Fruit fly (Drosophila melanogaster) whole organism, embryonic: ENCODE measurements around the gene CG44405.

ENCODE experiments used
- Atf-2 ChIP-seq: fragments of 200-800 bp; sonication (Bioruptor generic); optimal IDR thresholded peaks from 2 replicates; lab custom pipeline; 2016; ENCODE audit warnings: missing biosample characterization, missing genetic modification characterization
- CG10543 ChIP-seq: fragments of 200-800 bp; sonication (Bioruptor generic); optimal IDR thresholded peaks from 3 replicates; lab custom pipeline; 2017; ENCODE audit warnings: missing biosample characterization, mild to moderate bottlenecking, missing genetic modification characterization, moderate library complexity
- CG10654 ChIP-seq: fragments of 200-800 bp; sonication (Bioruptor generic); optimal IDR thresholded peaks from 2 replicates; lab custom pipeline; 2016; ENCODE audit warnings: missing biosample characterization, missing genetic modification characterization
- CG1233 ChIP-seq: fragments of 200-800 bp; sonication (Bioruptor generic); optimal IDR thresholded peaks from 4 replicates; lab custom pipeline; 2018; ENCODE audit warnings: missing biosample characterization, mild to moderate bottlenecking, missing genetic modification characterization
- CG12769 ChIP-seq: fragments of 200-800 bp; sonication (Bioruptor generic); optimal IDR thresholded peaks from 2 replicates; lab custom pipeline; 2019; ENCODE audit warnings: missing biosample characterization, mild to moderate bottlenecking, missing genetic modification characterization, moderate library complexity
- CG13894 ChIP-seq: fragments of 200-800 bp; sonication (Bioruptor generic); optimal IDR thresholded peaks from 3 replicates; lab custom pipeline; 2018; ENCODE audit warnings: missing biosample characterization, mild to moderate bottlenecking, missing genetic modification characterization, moderate library complexity
- CG14014 ChIP-seq: fragments of 200-800 bp; sonication (Bioruptor generic); IDR thresholded peaks from 2 replicates; pipeline ENCODE4 v1.3.6; 2022; ENCODE audit warnings: missing biosample characterization, missing genetic modification characterization
- CG1529 ChIP-seq: fragments of 200-800 bp; sonication (Bioruptor generic); optimal IDR thresholded peaks from 3 replicates; lab custom pipeline; 2018; ENCODE audit warnings: missing biosample characterization, missing genetic modification characterization
- CG16815 ChIP-seq: fragments of 200-800 bp; sonication (Bioruptor generic); optimal IDR thresholded peaks from 3 replicates; lab custom pipeline; 2017; ENCODE audit warnings: missing biosample characterization, mild to moderate bottlenecking, missing genetic modification characterization
- CG17328 ChIP-seq: fragments of 200-800 bp; sonication (Bioruptor generic); IDR thresholded peaks from 2 replicates; pipeline ENCODE4 v1.3.6; 2022; ENCODE audit warnings: missing biosample characterization, missing genetic modification characterization
- CG1832 ChIP-seq: fragments of 200-800 bp; sonication (Bioruptor generic); optimal IDR thresholded peaks from 2 replicates; lab custom pipeline; 2017; ENCODE audit warnings: missing biosample characterization, mild to moderate bottlenecking, missing genetic modification characterization, inconsistent platforms
- CG18619 ChIP-seq: fragments of 200-800 bp; sonication (Bioruptor generic); optimal IDR thresholded peaks from 3 replicates; lab custom pipeline; 2017; ENCODE audit warnings: missing biosample characterization, mild to moderate bottlenecking, missing genetic modification characterization
- CG2199 ChIP-seq: fragments of 200-800 bp; sonication (Bioruptor generic); IDR thresholded peaks from 3 replicates; pipeline ENCODE4 v1.3.6; 2022; ENCODE audit warnings: missing biosample characterization, missing genetic modification characterization
- CG3838 ChIP-seq: fragments of 200-800 bp; sonication (Bioruptor generic); optimal IDR thresholded peaks from 3 replicates; lab custom pipeline; 2016; ENCODE audit warnings: missing biosample characterization, missing genetic modification characterization
- Eip74EF ChIP-seq, 2 experiments: fragments of 200-800 bp in 1 of 2; fragments of >200 bp in 1 of 2; sonication (Bioruptor generic) in 1 of 2; optimal IDR thresholded peaks; 2 replicates each; lab custom pipeline; 2017 to 2019; ENCODE audit warnings: missing biosample characterization in 2 of 2, missing genetic modification characterization in 2 of 2, mild to moderate bottlenecking in 1 of 2, moderate library complexity in 1 of 2
- Gug ChIP-seq: fragments of 200-800 bp; sonication (Bioruptor generic); IDR thresholded peaks from 4 replicates; pipeline ENCODE4 v1.3.6; 2022; ENCODE audit warnings: missing biosample characterization, missing genetic modification characterization
- HmgZ ChIP-seq: fragments of 200-800 bp; sonication (Bioruptor generic); optimal IDR thresholded peaks from 2 replicates; lab custom pipeline; 2018; ENCODE audit warnings: missing biosample characterization, mild to moderate bottlenecking, missing genetic modification characterization
- Hr39 ChIP-seq: fragments of >200 bp; optimal IDR thresholded peaks from 2 replicates; lab custom pipeline; 2017
- Med ChIP-seq: fragments of 200-800 bp; sonication (Bioruptor generic); peaks from one replicate; lab custom pipeline; 2016; ENCODE audit warnings: missing biosample characterization, missing genetic modification characterization, mild to moderate bottlenecking, inconsistent platforms, moderate library complexity
- NFAT ChIP-seq: fragments of 200-800 bp; sonication (Bioruptor generic); IDR thresholded peaks from 2 replicates; pipeline ENCODE4 v1.3.6; 2022; ENCODE audit warnings: missing biosample characterization, missing genetic modification characterization
- Opbp ChIP-seq: fragments of 200-800 bp; sonication (Bioruptor generic); IDR thresholded peaks from 3 replicates; pipeline ENCODE4 v1.3.6; 2022; ENCODE audit warnings: missing biosample characterization, missing genetic modification characterization; ENCODE audit not compliant: partially characterized antibody
- Ptx1 ChIP-seq: fragments of 200-800 bp; sonication (Bioruptor generic); IDR thresholded peaks from 2 replicates; pipeline ENCODE4 v1.3.6; 2022; ENCODE audit warnings: missing biosample characterization, missing genetic modification characterization
- Rfx ChIP-seq: fragments of 200-800 bp; sonication (Bioruptor generic); IDR thresholded peaks from 2 replicates; pipeline ENCODE4 v1.3.6; 2022; ENCODE audit warnings: missing biosample characterization, missing genetic modification characterization
- abd-A ChIP-seq: fragments of 200-800 bp; sonication (Bioruptor generic); optimal IDR thresholded peaks from 3 replicates; lab custom pipeline; 2019; ENCODE audit warnings: missing biosample characterization, mild to moderate bottlenecking, missing genetic modification characterization, moderate library complexity
- ara ChIP-seq: fragments of 200-800 bp; sonication (Bioruptor generic); IDR thresholded peaks from 2 replicates; pipeline ENCODE4 v1.3.6; 2022; ENCODE audit warnings: missing biosample characterization, missing genetic modification characterization
- chinmo ChIP-seq: fragments of 200-800 bp; sonication (Bioruptor generic); IDR thresholded peaks from 4 replicates; pipeline ENCODE4 v1.3.6; 2022; ENCODE audit warnings: missing biosample characterization, missing genetic modification characterization; ENCODE audit not compliant: partially characterized antibody
- croc ChIP-seq: fragments of 200-800 bp; sonication (Bioruptor generic); conservative IDR thresholded peaks from 3 replicates; pipeline ENCODE4 v1.3.6; 2022; ENCODE audit warnings: missing biosample characterization, missing genetic modification characterization
- crol ChIP-seq: fragments of 200-800 bp; sonication (Bioruptor generic); IDR thresholded peaks from 2 replicates; pipeline ENCODE4 v1.3.6; 2022; ENCODE audit warnings: missing biosample characterization, missing genetic modification characterization
- cwo ChIP-seq: fragments of 200-800 bp; sonication (Bioruptor generic); optimal IDR thresholded peaks from 3 replicates; lab custom pipeline; 2017; ENCODE audit warnings: missing biosample characterization, missing genetic modification characterization, mild to moderate bottlenecking, moderate library complexity, missing genetic modification reagents
- gce ChIP-seq: fragments of 200-800 bp; sonication (Bioruptor generic); IDR thresholded peaks from 3 replicates; pipeline ENCODE4 v1.3.6; 2022; ENCODE audit warnings: missing biosample characterization, missing genetic modification characterization
- grau ChIP-seq: fragments of 200-800 bp; optimal IDR thresholded peaks from 3 replicates; lab custom pipeline; 2019; ENCODE audit warnings: missing biosample characterization, mild to moderate bottlenecking, missing genetic modification characterization, moderate library complexity
- jing ChIP-seq: fragments of 200-800 bp; sonication (Bioruptor generic); optimal IDR thresholded peaks from 2 replicates; lab custom pipeline; 2018; ENCODE audit warnings: missing biosample characterization, mild to moderate bottlenecking, missing genetic modification characterization
- kah ChIP-seq: fragments of 200-800 bp; sonication (Bioruptor generic); optimal IDR thresholded peaks from 2 replicates; lab custom pipeline; 2018; ENCODE audit warnings: missing biosample characterization, mild to moderate bottlenecking, missing genetic modification characterization
- kni ChIP-seq: fragments of 200-800 bp; sonication (Bioruptor generic); optimal IDR thresholded peaks from 3 replicates; lab custom pipeline; 2017; ENCODE audit warnings: mild to moderate bottlenecking, missing biosample characterization, missing genetic modification reagents, missing genetic modification characterization
- nau ChIP-seq: fragments of 200-800 bp; sonication (Bioruptor generic); optimal IDR thresholded peaks from 3 replicates; lab custom pipeline; 2017; ENCODE audit warnings: missing biosample characterization, mild to moderate bottlenecking, missing genetic modification characterization, missing genetic modification reagents
- p53 ChIP-seq: fragments of 200-800 bp; sonication (Bioruptor generic); optimal IDR thresholded peaks from 2 replicates; lab custom pipeline; 2016; ENCODE audit warnings: missing biosample characterization, missing genetic modification characterization
- pros ChIP-seq: fragments of 200-800 bp; sonication (Bioruptor generic); optimal IDR thresholded peaks from 3 replicates; lab custom pipeline; 2019; ENCODE audit warnings: missing biosample characterization, mild to moderate bottlenecking, missing genetic modification characterization, moderate library complexity
- pum ChIP-seq: fragments of 200-800 bp; sonication (Bioruptor generic); optimal IDR thresholded peaks from 2 replicates; lab custom pipeline; 2016; ENCODE audit warnings: missing biosample characterization, missing genetic modification characterization
- sd ChIP-seq: fragments of 200-800 bp; sonication (Bioruptor generic); optimal IDR thresholded peaks from 3 replicates; lab custom pipeline; 2018; ENCODE audit warnings: missing biosample characterization, mild to moderate bottlenecking, missing genetic modification characterization, moderate library complexity
- sr ChIP-seq: fragments of 200-800 bp; sonication (Bioruptor generic); IDR thresholded peaks from 3 replicates; pipeline ENCODE4 v1.3.6; 2022; ENCODE audit warnings: missing biosample characterization, missing genetic modification characterization
- ssp ChIP-seq: fragments of 200-800 bp; sonication (Bioruptor generic); IDR thresholded peaks from 2 replicates; pipeline ENCODE4 v1.3.6; 2022; ENCODE audit warnings: missing biosample characterization, missing genetic modification characterization
- twi ChIP-seq: fragments of 200-800 bp; optimal IDR thresholded peaks from 2 replicates; lab custom pipeline; 2019; ENCODE audit warnings: missing biosample characterization, mild to moderate bottlenecking, missing genetic modification characterization, moderate library complexity

CG44405 gene

DNA sequence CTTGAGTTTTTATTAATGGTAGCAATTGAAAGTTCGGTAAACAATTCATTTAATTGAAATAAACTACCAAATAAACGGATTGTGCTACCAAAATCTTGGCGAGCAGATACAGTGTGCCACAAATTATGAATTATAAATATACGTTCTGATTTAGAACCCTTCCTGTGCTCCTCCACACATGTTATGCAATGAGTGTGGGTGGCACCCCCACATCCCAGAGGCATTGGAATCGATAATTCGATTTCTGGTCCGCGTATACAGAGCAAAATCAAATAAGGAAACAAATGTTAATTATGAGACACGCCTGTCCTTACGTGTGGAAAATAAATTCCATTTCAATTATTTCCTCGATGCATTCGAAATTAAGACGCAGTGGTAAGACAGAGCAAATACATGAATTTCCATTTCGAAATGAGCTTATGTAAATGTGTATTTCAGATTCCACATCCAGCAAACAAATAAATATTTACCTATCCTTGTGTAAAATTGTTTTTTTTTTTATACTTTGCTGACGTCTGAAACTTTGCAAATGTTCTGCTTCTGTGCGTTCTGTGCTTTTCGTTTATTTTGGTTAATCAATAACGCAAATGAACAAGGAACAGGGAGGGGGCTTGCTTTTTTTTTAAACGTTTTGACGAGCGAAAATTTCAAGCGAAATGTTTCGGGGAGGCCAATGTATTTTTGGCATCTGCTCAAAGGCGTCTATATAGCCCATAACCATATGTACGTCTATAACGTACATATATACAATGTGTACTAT is 20.1 kb downstream of the CG44405 start (continued):
- peak; percentile 59 for TF ChIP-seq CG10543 (GFP tag; lab: Kevin White, UChicago)
- TF ChIP-seq cwo (GFP tag; lab: Kevin White, UChicago) = no peak
- no peak for TF ChIP-seq CG1529 (GFP tag; lab: Kevin White, UChicago)
- TF ChIP-seq sr (GFP tag; lab: Robert Waterston, UW) = 0 out of 3 replicates have a peak, but pooled peaks have one; percentile 35
- TF ChIP-seq CG14014 (GFP tag; lab: Robert Waterston, UW) = no peak

DNA sequence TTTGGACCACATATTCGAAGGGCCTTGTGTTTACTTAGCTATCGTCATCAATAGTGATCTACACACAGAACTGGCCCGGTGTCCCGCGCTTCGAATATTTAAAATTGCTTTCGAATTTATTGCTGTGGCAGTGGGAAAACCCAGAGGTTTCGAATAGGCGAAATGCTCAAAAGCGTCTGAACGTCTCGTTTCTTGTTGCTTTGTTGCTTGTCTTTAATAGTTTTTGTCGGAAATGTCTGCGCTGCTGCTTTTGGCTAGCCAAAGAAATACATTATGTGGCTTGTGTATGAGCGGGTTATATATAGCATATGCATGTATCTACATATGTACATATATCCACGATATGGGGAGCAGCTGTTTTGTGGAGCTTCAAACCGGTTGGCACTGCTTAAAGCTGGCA is 20.9 kb downstream of the CG44405 start:
- TF ChIP-seq Gug (GFP tag; lab: Robert Waterston, UW) (no peak), Opbp (GFP tag; lab: Robert Waterston, UW) (0 out of 3 replicates have a peak, but pooled peaks have one; percentile 7), CG1832 (GFP tag; lab: Kevin White, UChicago) (no peak), croc (no peak), abd-A (tag; lab: Kevin White, UChicago) (peak; percentile 58), jing (GFP tag; lab: Kevin White, UChicago) (no peak), Eip74EF (GFP tag; optimal IDR thresholded peaks at IDR 0.05; lab: Kevin White, UChicago) (peak in 1 of 2 experiments; percentile 3), CG10654 (GFP tag; lab: Kevin White, UChicago) (no peak), CG13894 (tag; lab: Kevin White, UChicago) (peak; percentile 51), Med (GFP tag; lab: Kevin White, UChicago) (peak; percentile 69), sd (tag; lab: Kevin White, UChicago) (peak; percentile 85), chinmo (GFP tag; lab: Robert Waterston, UW) (peak; percentile 88; the same call in 3 of the 4 replicates), CG12769 (tag; lab: Kevin White, UChicago) (peak; percentile 61), CG16815 (GFP tag; lab: Kevin White, UChicago) (no peak), p53 (GFP tag; lab: Kevin White, UChicago) (no peak), kni (GFP tag; lab: Kevin White, UChicago) (peak; percentile 13), CG18619 (GFP tag; lab: Kevin White, UChicago) (no peak), Rfx (GFP tag; lab: Robert Waterston, UW) (0 out of 2 replicates have a peak, but pooled peaks have one; percentile 15), grau (tag; lab: Kevin White, UChicago) (no peak), NFAT (GFP tag; lab: Robert Waterston, UW) (no peak), kah (no peak), CG2199 (GFP tag; lab: Robert Waterston, UW) (peak; percentile 75; the same call in 2 of the 3 replicates), nau (peak; percentile 6), ara (no peak), CG10543 (GFP tag; lab: Kevin White, UChicago) (peak; percentile 55), Ptx1 (GFP tag; lab: Robert Waterston, UW) (no peak), crol (GFP tag; lab: Robert Waterston, UW) (no peak), Atf-2 (GFP tag; lab: Kevin White, UChicago) (no peak), ssp (GFP tag; lab: Robert Waterston, UW) (no peak), Hr39 (lab: Kevin White, UChicago) (no peak), CG1233 (GFP tag; lab: Kevin White, UChicago) (no peak), CG3838 (GFP tag; lab: Kevin White, UChicago) (peak; percentile 5), pros (GFP tag; lab: Kevin White, UChicago) (peak; percentile 28), HmgZ (tag; lab: Kevin White, UChicago) (no peak), twi (tag; lab: Kevin White, UChicago) (peak; percentile 23), CG17328 (no peak), gce (no peak), pum (GFP tag; lab: Kevin White, UChicago) (no peak)
